Worm (Caenorhabditis elegans): Measurements from ENCODE around the gene str-208.

- TF ChIP-seq hnd-1 (tag; optimal IDR thresholded peaks at IDR 0.05) (no peak), ceh-36 (tag; optimal IDR thresholded peaks at IDR 0.05) (no peak), ama-1 (optimal IDR thresholded peaks at IDR 0.05) (no peak), hmg-4 (GFP tag; optimal IDR thresholded peaks at IDR 0.05) (no peak), tbx-37 (GFP tag; conservative IDR thresholded peaks at IDR 0.05) (no peak), tra-4 (tag; optimal IDR thresholded peaks at IDR 0.05) (no peak), pes-1 (GFP tag; IDR thresholded peaks at IDR 0.05) (no peak), F13C5.2 (tag; optimal IDR thresholded peaks at IDR 0.05) (no peak), B0310.2 (tag; optimal IDR thresholded peaks at IDR 0.05) (no peak)
These were observed 43.8 kb downstream of the str-208 start, which contains the start of gene ugt-7 for ce11 chrV:5000406-5000805.

All from whole organism, early embryonic.